Worm (Caenorhabditis elegans) whole organism, dauer: ENCODE data around the gene T19C4.5.

Experiments
- unc-62 ChIP-seq: sonication (generic microtip); optimal IDR thresholded peaks from 2 replicates; lab custom pipeline; 2017; ENCODE audit warnings: missing biosample characterization, missing genetic modification reagents, missing genetic modification characterization

The T19C4.5 gene

ce11 chrV:11199497-11199896, 27.5 kb downstream of the T19C4.5 start:
- no peak for TF ChIP-seq unc-62 (GFP tag; lab: Kevin White, UChicago)

- TF ChIP-seq unc-62 (GFP tag; lab: Kevin White, UChicago) = no peak
Observed at ce11 chrV:11200316-11200715, 28.3 kb downstream of the T19C4.5 start, which contains the start of gene K10D6.3. Gene K10D6.3, plus strand, starts transcription at chrV:11200616.

ce11 chrV:11201826-11202565, 30.0 kb downstream of the T19C4.5 start, which contains the start of gene K10D6.4:
Gene K10D6.4, plus strand, starts transcription at chrV:11201925.
- no peak for TF ChIP-seq unc-62 (GFP tag; lab: Kevin White, UChicago)

ce11 chrV:11204452-11204851, 32.4 kb downstream of the T19C4.5 start:
- TF ChIP-seq unc-62 (GFP tag; lab: Kevin White, UChicago) = no peak

ce11 chrV:11206467-11206866, 34.5 kb downstream of the T19C4.5 start:
- no peak for TF ChIP-seq unc-62 (GFP tag; lab: Kevin White, UChicago)

ce11 chrV:11209452-11210188, 37.6 kb downstream of the T19C4.5 start:
- no peak for TF ChIP-seq unc-62 (GFP tag; lab: Kevin White, UChicago)

ce11 chrV:11211323-11211722, 39.3 kb downstream of the T19C4.5 start:
- no peak for TF ChIP-seq unc-62 (GFP tag; lab: Kevin White, UChicago)

ce11 chrV:11214569-11214968, 42.6 kb downstream of the T19C4.5 start:
- TF ChIP-seq unc-62 (GFP tag; lab: Kevin White, UChicago) = no peak

- TF ChIP-seq unc-62 (GFP tag; lab: Kevin White, UChicago) = no peak
Observed at ce11 chrV:11216137-11216536, 44.1 kb downstream of the T19C4.5 start.

- no peak for TF ChIP-seq unc-62 (GFP tag; lab: Kevin White, UChicago)
Observed at ce11 chrV:11217394-11217793, 45.4 kb downstream of the T19C4.5 start, which contains the start of gene cyp-29A2. Gene cyp-29A2, plus strand, starts transcription at chrV:11217583.

- TF ChIP-seq unc-62 (GFP tag; lab: Kevin White, UChicago) = no peak
Observed at ce11 chrV:11220415-11220814, 48.4 kb downstream of the T19C4.5 start.

- no peak for TF ChIP-seq unc-62 (GFP tag; lab: Kevin White, UChicago)
Observed at ce11 chrV:11220936-11221335, 48.9 kb downstream of the T19C4.5 start, which contains the start of gene T19B10.2. Gene T19B10.2, plus strand, starts transcription at chrV:11221302.

ce11 chrV:11223698-11224097, 51.7 kb downstream of the T19C4.5 start:
- no peak for TF ChIP-seq unc-62 (GFP tag; lab: Kevin White, UChicago)
